Worm (Caenorhabditis elegans): ENCODE data around the gene srg-1.

srg-1 gene

ce11 chrIII:6260115-6260514 is 2.0 kb upstream of the srg-1 start, which contains the start of gene srg-2:
Gene srg-2, minus strand, starts transcription at chrIII:6260215.
- no peak for TF ChIP-seq syd-9 (tag; optimal IDR thresholded peaks at IDR 0.05)
- no peak for TF ChIP-seq pha-2 (tag; optimal IDR thresholded peaks at IDR 0.05)
- TF ChIP-seq hlh-30 (tag; optimal IDR thresholded peaks at IDR 0.05; ENCODE audit: insufficient read depth): no peak
- TF ChIP-seq ama-1 (optimal IDR thresholded peaks at IDR 0.05): no peak
- TF ChIP-seq ceh-22 (tag; optimal IDR thresholded peaks at IDR 0.05): no peak
- TF ChIP-seq F13H6.1 (tag; optimal IDR thresholded peaks at IDR 0.05): no peak
- no peak for TF ChIP-seq ceh-18 (tag; optimal IDR thresholded peaks at IDR 0.05)
- TF ChIP-seq pqm-1 (tag; optimal IDR thresholded peaks at IDR 0.05): no peak
- TF ChIP-seq sox-2 (GFP tag; IDR thresholded peaks at IDR 0.05): no peak
- TF ChIP-seq T23F11.4 (GFP tag; optimal IDR thresholded peaks at IDR 0.05): no peak
- no peak for TF ChIP-seq ref-2 (tag; optimal IDR thresholded peaks at IDR 0.05)
- no peak for TF ChIP-seq ceh-45 (GFP tag; IDR thresholded peaks at IDR 0.05)
- no peak for TF ChIP-seq ahr-1 (tag; optimal IDR thresholded peaks at IDR 0.05)

ce11 chrIII:6256675-6257074 is 1.5 kb downstream of the srg-1 start, which contains the start of gene srg-9:
Gene srg-9, minus strand, starts transcription at chrIII:6256775.
- TF ChIP-seq hlh-13 (GFP tag; optimal IDR thresholded peaks at IDR 0.05) (no peak), sox-4 (tag; optimal IDR thresholded peaks at IDR 0.05) (no peak), pat-9 (tag; optimal IDR thresholded peaks at IDR 0.05) (no peak), ets-4 (tag; optimal IDR thresholded peaks at IDR 0.05) (no peak), nhr-232 (tag; optimal IDR thresholded peaks at IDR 0.05) (no peak), tbx-7 (tag; optimal IDR thresholded peaks at IDR 0.05) (no peak), elt-4 (tag; optimal IDR thresholded peaks at IDR 0.05) (no peak), pha-4 (tag; optimal IDR thresholded peaks at IDR 0.05) (no peak), unc-42 (tag; optimal IDR thresholded peaks at IDR 0.05) (no peak), ref-2 (tag; optimal IDR thresholded peaks at IDR 0.05) (no peak), pag-3 (tag; optimal IDR thresholded peaks at IDR 0.05; ENCODE audit: borderline replicate concordance) (no peak), hlh-6 (tag; optimal IDR thresholded peaks at IDR 0.05) (no peak), ama-1 (optimal IDR thresholded peaks at IDR 0.05) (no peak), ztf-16 (tag; optimal IDR thresholded peaks at IDR 0.05) (no peak), ceh-45 (GFP tag; IDR thresholded peaks at IDR 0.05) (no peak), F13H6.1 (tag; optimal IDR thresholded peaks at IDR 0.05) (no peak), ahr-1 (tag; optimal IDR thresholded peaks at IDR 0.05) (no peak), pha-2 (tag; optimal IDR thresholded peaks at IDR 0.05) (no peak), rnt-1 (tag; optimal IDR thresholded peaks at IDR 0.05) (no peak)

- TF ChIP-seq hlh-13 (GFP tag; optimal IDR thresholded peaks at IDR 0.05): no peak
- no peak for TF ChIP-seq C08G9.2 (tag; optimal IDR thresholded peaks at IDR 0.05)
- no peak for TF ChIP-seq tbx-7 (tag; optimal IDR thresholded peaks at IDR 0.05)
- no peak for TF ChIP-seq syd-9 (tag; optimal IDR thresholded peaks at IDR 0.05)
- TF ChIP-seq elt-4 (tag; optimal IDR thresholded peaks at IDR 0.05): no peak
- no peak for TF ChIP-seq lin-11 (tag; optimal IDR thresholded peaks at IDR 0.05)
- no peak for TF ChIP-seq F13H6.1 (tag; optimal IDR thresholded peaks at IDR 0.05)
- no peak for TF ChIP-seq C38D4.7 (GFP tag; optimal IDR thresholded peaks at IDR 0.05)
- TF ChIP-seq pag-3 (tag; optimal IDR thresholded peaks at IDR 0.05; ENCODE audit: borderline replicate concordance): no peak
- no peak for TF ChIP-seq madf-2 (tag; optimal IDR thresholded peaks at IDR 0.05)
- no peak for TF ChIP-seq lim-6 (tag; optimal IDR thresholded peaks at IDR 0.05)
- no peak for TF ChIP-seq elt-2 (tag; optimal IDR thresholded peaks at IDR 0.05)
- TF ChIP-seq che-1 (tag; optimal IDR thresholded peaks at IDR 0.05): no peak
- no peak for TF ChIP-seq unc-86 (tag; optimal IDR thresholded peaks at IDR 0.05)
- TF ChIP-seq ets-4 (tag; optimal IDR thresholded peaks at IDR 0.05): no peak
- TF ChIP-seq T23F11.4 (GFP tag; optimal IDR thresholded peaks at IDR 0.05): no peak
- TF ChIP-seq ama-1 (optimal IDR thresholded peaks at IDR 0.05): no peak
- no peak for TF ChIP-seq pros-1 (tag; optimal IDR thresholded peaks at IDR 0.05)
Observed at ce11 chrIII:6254737-6255136, 3.4 kb downstream of the srg-1 start, which contains the start of gene srg-8. Gene srg-8, minus strand, starts transcription at chrIII:6254837.

- TF ChIP-seq ceh-24 (tag; optimal IDR thresholded peaks at IDR 0.05) (no peak), hlh-8 (tag; optimal IDR thresholded peaks at IDR 0.05) (no peak), hlh-15 (tag; optimal IDR thresholded peaks at IDR 0.05) (no peak), gmeb-2 (tag; optimal IDR thresholded peaks at IDR 0.05) (no peak), tbx-7 (tag; optimal IDR thresholded peaks at IDR 0.05) (no peak), T23F11.4 (GFP tag; optimal IDR thresholded peaks at IDR 0.05) (no peak), ceh-18 (tag; optimal IDR thresholded peaks at IDR 0.05) (no peak), ceh-19 (GFP tag; optimal IDR thresholded peaks at IDR 0.05) (no peak), pros-1 (tag; optimal IDR thresholded peaks at IDR 0.05) (no peak), pag-3 (tag; optimal IDR thresholded peaks at IDR 0.05; ENCODE audit: borderline replicate concordance) (no peak), ceh-48 (tag; optimal IDR thresholded peaks at IDR 0.05) (no peak), ttx-3 (tag; optimal IDR thresholded peaks at IDR 0.05) (no peak), dve-1 (tag; optimal IDR thresholded peaks at IDR 0.05) (no peak), hlh-30 (tag; optimal IDR thresholded peaks at IDR 0.05; ENCODE audit: insufficient read depth) (no peak), ceh-14 (tag; optimal IDR thresholded peaks at IDR 0.05) (no peak), ceh-45 (GFP tag; IDR thresholded peaks at IDR 0.05) (no peak), ceh-9 (tag; optimal IDR thresholded peaks at IDR 0.05) (no peak), npax-4 (tag; optimal IDR thresholded peaks at IDR 0.05) (no peak)
Observed at ce11 chrIII:6251511-6251910, 6.7 kb downstream of the srg-1 start, which contains the start of gene amdh-1. Gene amdh-1, plus strand, starts transcription at chrIII:6251811.
